Worm (Caenorhabditis elegans) whole organism, L3 larva: ENCODE data around the gene gpa-10.

Experiments used
- R02D3.7 ChIP-seq: fragments of 150-350 bp; optimal IDR thresholded peaks from 2 replicates; lab custom pipeline; 2014; ENCODE audit warnings: missing biosample characterization, missing genetic modification characterization
- ZK546.5 ChIP-seq: sonication (generic microtip); optimal IDR thresholded peaks from 2 replicates; lab custom pipeline; 2017; ENCODE audit warnings: missing biosample characterization, missing genetic modification characterization
- aly-2 ChIP-seq: fragments of 150-350 bp; optimal IDR thresholded peaks from 2 replicates; lab custom pipeline; 2014; ENCODE audit warnings: missing biosample characterization, missing genetic modification characterization
- ama-1 ChIP-seq: fragments of 150-350 bp; optimal IDR thresholded peaks from 2 replicates; lab custom pipeline; 2018
- ceh-16 ChIP-seq: sonication (generic microtip); optimal IDR thresholded peaks from 2 replicates; lab custom pipeline; 2017; ENCODE audit warnings: missing biosample characterization, missing genetic modification characterization
- ceh-28 ChIP-seq: fragments of 150-350 bp; optimal IDR thresholded peaks from 2 replicates; lab custom pipeline; 2014; ENCODE audit warnings: missing biosample characterization, missing genetic modification reagents, missing genetic modification characterization
- ceh-9 ChIP-seq: sonication (generic microtip); optimal IDR thresholded peaks from 2 replicates; lab custom pipeline; 2018; ENCODE audit warnings: missing biosample characterization, missing genetic modification characterization
- egl-27 ChIP-seq: sonication (generic microtip); optimal IDR thresholded peaks from 4 replicates; lab custom pipeline; 2017; ENCODE audit warnings: missing biosample characterization, missing genetic modification reagents, missing genetic modification characterization
- egl-5 ChIP-seq: fragments of 150-350 bp; optimal IDR thresholded peaks from 2 replicates; lab custom pipeline; 2017; ENCODE audit warnings: missing biosample characterization, missing genetic modification reagents, missing genetic modification characterization, inconsistent platforms
- elt-2 ChIP-seq: sonication (generic microtip); optimal IDR thresholded peaks from 2 replicates; lab custom pipeline; 2016; ENCODE audit warnings: missing genetic modification reagents, mild to moderate bottlenecking, missing genetic modification characterization, missing compliant biosample characterization
- elt-3 ChIP-seq, 3 experiments: fragments of 150-350 bp in 1 of 3; sonication (generic microtip) in 2 of 3; optimal IDR thresholded peaks; 2 replicates in 2 of 3; 4 replicates in 1 of 3; lab custom pipeline; 2014 to 2017; ENCODE audit warnings: missing biosample characterization in 3 of 3, missing genetic modification characterization in 3 of 3
- eor-1 ChIP-seq, 2 experiments: fragments of 150-350 bp; optimal IDR thresholded peaks; 2 replicates each; lab custom pipeline; 2014 to 2018; ENCODE audit warnings: missing biosample characterization in 2 of 2, missing genetic modification characterization in 2 of 2
- fos-1 ChIP-seq: fragments of 150-350 bp; optimal IDR thresholded peaks from 2 replicates; lab custom pipeline; 2014; ENCODE audit warnings: missing biosample characterization, missing genetic modification characterization
- hmg-11 ChIP-seq: sonication (generic microtip); optimal IDR thresholded peaks from 2 replicates; lab custom pipeline; 2016; ENCODE audit warnings: missing genetic modification characterization, missing compliant biosample characterization
- jun-1 ChIP-seq: fragments of 150-350 bp; optimal IDR thresholded peaks from 2 replicates; lab custom pipeline; 2014; ENCODE audit warnings: missing biosample characterization, missing genetic modification reagents, missing genetic modification characterization
- lin-15B ChIP-seq: fragments of 150-350 bp; optimal IDR thresholded peaks from 2 replicates; lab custom pipeline; 2014; ENCODE audit warnings: missing biosample characterization, missing genetic modification characterization
- lin-39 ChIP-seq: fragments of 150-350 bp; optimal IDR thresholded peaks from 2 replicates; lab custom pipeline; 2018; ENCODE audit warnings: missing biosample characterization, missing genetic modification reagents, missing genetic modification characterization
- lsy-12 ChIP-seq: sonication (generic microtip); optimal IDR thresholded peaks from 2 replicates; lab custom pipeline; 2016; ENCODE audit warnings: mild to moderate bottlenecking, missing genetic modification characterization, missing compliant biosample characterization
- mdl-1 ChIP-seq: fragments of 150-350 bp; optimal IDR thresholded peaks from 2 replicates; lab custom pipeline; 2014; ENCODE audit warnings: missing biosample characterization, missing genetic modification characterization
- nhr-23 ChIP-seq: fragments of 150-350 bp; optimal IDR thresholded peaks from 2 replicates; lab custom pipeline; 2014; ENCODE audit warnings: missing biosample characterization, missing genetic modification reagents, missing genetic modification characterization
- nhr-237 ChIP-seq: fragments of 150-350 bp; optimal IDR thresholded peaks from 2 replicates; lab custom pipeline; 2014; ENCODE audit warnings: missing biosample characterization, missing genetic modification characterization
- nhr-43 ChIP-seq: sonication (generic microtip); optimal IDR thresholded peaks from 2 replicates; lab custom pipeline; 2016; ENCODE audit warnings: mild to moderate bottlenecking, missing genetic modification characterization, missing compliant biosample characterization; ENCODE audit not compliant: poor library complexity, severe bottlenecking
- nhr-67 ChIP-seq: fragments of 150-350 bp; optimal IDR thresholded peaks from 2 replicates; lab custom pipeline; 2014; ENCODE audit warnings: missing biosample characterization, missing genetic modification characterization
- nhr-76 ChIP-seq: fragments of 150-350 bp; sonication (generic microtip); optimal IDR thresholded peaks from 5 replicates; lab custom pipeline; 2014; ENCODE audit warnings: missing biosample characterization, missing genetic modification characterization
- nhr-77 ChIP-seq: fragments of 150-350 bp; optimal IDR thresholded peaks from 2 replicates; lab custom pipeline; 2014; ENCODE audit warnings: missing biosample characterization, missing genetic modification characterization
- pha-4 ChIP-seq: fragments of 150-350 bp; optimal IDR thresholded peaks from 2 replicates; lab custom pipeline; 2014; ENCODE audit warnings: missing biosample characterization, missing genetic modification reagents, missing genetic modification characterization
- pqm-1 ChIP-seq: fragments of 150-350 bp; optimal IDR thresholded peaks from 2 replicates; lab custom pipeline; 2017; ENCODE audit warnings: missing biosample characterization, missing genetic modification characterization, inconsistent platforms
- sea-2 ChIP-seq: fragments of 150-350 bp; sonication (generic microtip); optimal IDR thresholded peaks from 4 replicates; lab custom pipeline; 2014; ENCODE audit warnings: missing biosample characterization, missing genetic modification reagents, missing genetic modification characterization
- skn-1 ChIP-seq: fragments of 150-350 bp; optimal IDR thresholded peaks from 2 replicates; lab custom pipeline; 2014; ENCODE audit warnings: missing biosample characterization, missing genetic modification characterization
- snpc-4 ChIP-seq: fragments of 150-350 bp; optimal IDR thresholded peaks from 2 replicates; lab custom pipeline; 2014; ENCODE audit warnings: missing biosample characterization, missing genetic modification characterization
- tbx-2 ChIP-seq: sonication (generic microtip); optimal IDR thresholded peaks from 2 replicates; lab custom pipeline; 2016; ENCODE audit warnings: mild to moderate bottlenecking, missing genetic modification characterization, missing compliant biosample characterization
- zag-1 ChIP-seq: fragments of 150-350 bp; optimal IDR thresholded peaks from 2 replicates; lab custom pipeline; 2014; ENCODE audit warnings: missing biosample characterization, missing genetic modification characterization
- ztf-11 ChIP-seq: fragments of 150-350 bp; optimal IDR thresholded peaks from 2 replicates; lab custom pipeline; 2014; ENCODE audit warnings: missing biosample characterization, missing genetic modification characterization
- ztf-4 ChIP-seq: fragments of 150-350 bp; optimal IDR thresholded peaks from 2 replicates; lab custom pipeline; 2014; ENCODE audit warnings: missing biosample characterization, missing genetic modification characterization

Gene gpa-10

ce11 chrV:6828786-6829185, 25.8 kb downstream of the gpa-10 start, which contains the start of gene dmsr-15:
Gene dmsr-15, minus strand, starts transcription at chrV:6828886.
- no peak for TF ChIP-seq egl-27
- TF ChIP-seq zag-1 (tag; lab: Kevin White, UChicago), result no peak

- TF ChIP-seq pqm-1 (tag; lab: Kevin White, UChicago) (peak; percentile 84), elt-2 (tag; lab: Kevin White, UChicago) (peak; percentile 92), egl-27 (no peak), ztf-11 (tag; lab: Kevin White, UChicago) (no peak)
Measured at ce11 chrV:6823432-6823831, 31.2 kb downstream of the gpa-10 start.

- TF ChIP-seq pha-4 (tag; lab: Kevin White, UChicago), result no peak
- no peak for TF ChIP-seq nhr-76 (tag; lab: Kevin White, UChicago)
- no peak for TF ChIP-seq skn-1 (tag; lab: Kevin White, UChicago)
- TF ChIP-seq zag-1 (tag; lab: Kevin White, UChicago), result no peak
- TF ChIP-seq elt-3 (tag; optimal IDR thresholded peaks at IDR 0.05; lab: Kevin White, UChicago), result no peak
- TF ChIP-seq, all 47 proteins: peak for 0
Measured at ce11 chrV:6821509-6821908, 33.1 kb downstream of the gpa-10 start, which contains the start of gene T15B7.8. Gene T15B7.8, plus strand, starts transcription at chrV:6821809.

- no peak for TF ChIP-seq pha-4 (tag; lab: Kevin White, UChicago)
- TF ChIP-seq nhr-77 (tag; lab: Kevin White, UChicago), result no peak
- TF ChIP-seq R02D3.7, result no peak
- TF ChIP-seq eor-1 (tag; optimal IDR thresholded peaks at IDR 0.05; lab: Kevin White, UChicago), result no peak
- TF ChIP-seq ama-1 (lab: Kevin White, UChicago), result no peak
- no peak for TF ChIP-seq jun-1 (tag; lab: Kevin White, UChicago)
- TF ChIP-seq nhr-43 (tag; lab: Kevin White, UChicago), result no peak
- no peak for TF ChIP-seq aly-2 (tag; lab: Kevin White, UChicago)
- TF ChIP-seq lsy-12 (tag; lab: Kevin White, UChicago), result no peak
- TF ChIP-seq elt-3 (tag; optimal IDR thresholded peaks at IDR 0.05; lab: Kevin White, UChicago), result no peak
- no peak for TF ChIP-seq mdl-1
- no peak for TF ChIP-seq ceh-28 (tag; lab: Kevin White, UChicago)
- no peak for TF ChIP-seq tbx-2 (tag; lab: Kevin White, UChicago)
- TF ChIP-seq ztf-4 (tag; lab: Kevin White, UChicago), result no peak
- no peak for TF ChIP-seq fos-1 (tag; lab: Kevin White, UChicago)
- no peak for TF ChIP-seq ceh-16 (tag; lab: Kevin White, UChicago)
- TF ChIP-seq nhr-237, result no peak
- TF ChIP-seq egl-27, result no peak
- TF ChIP-seq, all 47 proteins: peak for 0
Measured at ce11 chrV:6819812-6820211, 34.8 kb downstream of the gpa-10 start, which contains the start of gene dmsr-13. Gene dmsr-13, minus strand, starts transcription at chrV:6819912.

ce11 chrV:6817184-6817583, 37.4 kb downstream of the gpa-10 start, which contains the start of gene dmsr-14:
Gene dmsr-14, minus strand, starts transcription at chrV:6817284.
- TF ChIP-seq nhr-67 (tag; lab: Kevin White, UChicago) (no peak), ZK546.5 (tag; lab: Kevin White, UChicago) (no peak), nhr-76 (tag; lab: Kevin White, UChicago) (no peak), nhr-43 (tag; lab: Kevin White, UChicago) (no peak), tbx-2 (tag; lab: Kevin White, UChicago) (no peak), hmg-11 (tag; lab: Kevin White, UChicago) (no peak), ceh-9 (tag; lab: Kevin White, UChicago) (no peak), mdl-1 (no peak), lin-15B (no peak), lin-39 (tag; lab: Kevin White, UChicago) (no peak), lsy-12 (tag; lab: Kevin White, UChicago) (no peak)

- no peak for TF ChIP-seq egl-5 (tag; lab: Kevin White, UChicago)
- no peak for TF ChIP-seq lsy-12 (tag; lab: Kevin White, UChicago)
- no peak for TF ChIP-seq pha-4 (tag; lab: Kevin White, UChicago)
- no peak for TF ChIP-seq jun-1 (tag; lab: Kevin White, UChicago)
- TF ChIP-seq ztf-4 (tag; lab: Kevin White, UChicago), result no peak
- TF ChIP-seq ceh-28 (tag; lab: Kevin White, UChicago), result no peak
- TF ChIP-seq fos-1 (tag; lab: Kevin White, UChicago), result no peak
- no peak for TF ChIP-seq sea-2
- TF ChIP-seq ama-1 (lab: Kevin White, UChicago), result no peak
- TF ChIP-seq aly-2 (tag; lab: Kevin White, UChicago), result no peak
- no peak for TF ChIP-seq snpc-4
- TF ChIP-seq tbx-2 (tag; lab: Kevin White, UChicago), result no peak
- no peak for TF ChIP-seq ceh-16 (tag; lab: Kevin White, UChicago)
- no peak for TF ChIP-seq ceh-9 (tag; lab: Kevin White, UChicago)
- TF ChIP-seq mdl-1, result no peak
- TF ChIP-seq nhr-23 (tag; lab: Kevin White, UChicago), result no peak
Measured at ce11 chrV:6813862-6814261, 40.7 kb downstream of the gpa-10 start.
